Worm (Caenorhabditis elegans): ENCODE measurements around the gene C36B7.4.

DNA sequence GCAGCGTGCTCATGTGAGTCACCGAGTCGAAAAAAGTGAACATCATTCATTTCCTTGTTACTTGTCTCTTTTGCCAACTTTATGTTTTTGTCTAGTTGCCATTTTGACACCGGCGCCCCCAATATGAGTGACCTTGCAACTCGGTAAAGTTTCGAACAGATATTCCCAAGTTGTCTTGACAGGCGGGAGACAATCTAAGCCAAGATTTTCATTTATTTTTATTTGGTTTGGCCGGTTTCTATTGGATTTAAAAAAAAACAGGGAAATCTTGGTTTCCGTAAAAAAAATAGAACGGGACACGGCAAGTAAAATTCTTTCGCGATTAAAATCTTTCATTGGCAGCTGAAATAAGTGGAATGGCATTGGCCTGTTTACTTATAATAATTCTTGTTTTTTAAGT lies 45.4 kb upstream of the C36B7.4 start:
- TF ChIP-seq nhr-6 (tag; optimal IDR thresholded peaks at IDR 0.05): no peak
- TF ChIP-seq snpc-4 (tag; optimal IDR thresholded peaks at IDR 0.05): no peak
- TF ChIP-seq aly-2 (tag; optimal IDR thresholded peaks at IDR 0.05): no peak
- TF ChIP-seq nhr-12 (tag; optimal IDR thresholded peaks at IDR 0.05): no peak
- no peak for TF ChIP-seq elt-1 (tag; optimal IDR thresholded peaks at IDR 0.05)
- no peak for TF ChIP-seq lin-13 (GFP tag; optimal IDR thresholded peaks at IDR 0.05)
- TF ChIP-seq unc-39 (tag; optimal IDR thresholded peaks at IDR 0.05): no peak
- no peak for TF ChIP-seq lsy-2 (tag; optimal IDR thresholded peaks at IDR 0.05)
- no peak for TF ChIP-seq skn-1 (tag; optimal IDR thresholded peaks at IDR 0.05)
- no peak for TF ChIP-seq ceh-82 (tag; optimal IDR thresholded peaks at IDR 0.05)
- TF ChIP-seq nhr-10 (tag; optimal IDR thresholded peaks at IDR 0.05): no peak
- TF ChIP-seq ztf-4 (tag; optimal IDR thresholded peaks at IDR 0.05): no peak
- TF ChIP-seq fos-1 (tag; optimal IDR thresholded peaks at IDR 0.05): no peak
